Worm (Caenorhabditis elegans): ENCODE data around the gene mrp-3.

ce11 chrX:15884478-15884877 lies 54.6 kb downstream of the mrp-3 start:
- TF ChIP-seq aly-2 (tag; optimal IDR thresholded peaks at IDR 0.05) (no peak), ctbp-1 (GFP tag; IDR thresholded peaks at IDR 0.05) (no peak), fkh-10 (GFP tag; optimal IDR thresholded peaks at IDR 0.05) (no peak), nhr-237 (tag; optimal IDR thresholded peaks at IDR 0.05) (no peak), ztf-11 (tag; optimal IDR thresholded peaks at IDR 0.05) (no peak)
